Worm (Caenorhabditis elegans): ENCODE results near the gene gpa-17.
"Not testable (repeated sequence)": the region's sequence is repeated elsewhere in the genome, so short reads cannot be mapped to it uniquely, and the experiment has no call there.

The gpa-17 gene

DNA sequence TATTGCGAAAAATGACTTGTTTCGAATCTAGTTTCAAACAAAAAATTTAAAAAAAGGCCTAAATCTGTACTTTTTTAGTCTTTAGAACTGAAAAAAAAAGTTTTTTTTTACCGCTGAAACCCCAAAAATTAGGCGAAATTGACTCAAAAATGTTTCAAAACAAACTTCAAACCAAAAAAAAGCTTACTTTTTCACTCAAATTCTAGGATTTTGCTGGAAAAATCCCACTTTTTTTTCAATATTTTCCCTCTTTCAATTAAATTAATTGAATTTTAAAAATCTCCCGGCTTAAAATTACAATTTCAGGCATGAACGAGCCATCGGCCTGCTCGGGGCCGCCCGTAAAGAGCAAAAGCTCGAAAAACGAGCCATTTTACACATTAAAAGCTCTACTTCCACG, 11.4 kb downstream of the gpa-17 start, which contains the start of gene mdt-19:
mdt-19 (plus strand) TSS at position 301 of the 400 bp plus-strand sequence.
- TF ChIP-seq skn-1 (tag; optimal IDR thresholded peaks at IDR 0.05) (no peak), fkh-10 (GFP tag; optimal IDR thresholded peaks at IDR 0.05) (no peak), nhr-237 (tag; optimal IDR thresholded peaks at IDR 0.05) (no peak), nhr-12 (tag; optimal IDR thresholded peaks at IDR 0.05) (no peak), nhr-25 (tag; optimal IDR thresholded peaks at IDR 0.05) (no peak), nhr-11 (tag; optimal IDR thresholded peaks at IDR 0.05) (no peak), ztf-4 (tag; optimal IDR thresholded peaks at IDR 0.05) (no peak), ceh-82 (tag; optimal IDR thresholded peaks at IDR 0.05) (no peak), snpc-4 (tag; optimal IDR thresholded peaks at IDR 0.05) (no peak), unc-62 (GFP tag; optimal IDR thresholded peaks at IDR 0.05) (no peak), nhr-67 (tag; optimal IDR thresholded peaks at IDR 0.05) (no peak), zag-1 (tag; optimal IDR thresholded peaks at IDR 0.05) (no peak), egl-27 (tag; optimal IDR thresholded peaks at IDR 0.05) (no peak), nhr-28 (tag; optimal IDR thresholded peaks at IDR 0.05) (no peak), fkh-2 (tag; optimal IDR thresholded peaks at IDR 0.05) (no peak), eor-1 (tag; optimal IDR thresholded peaks at IDR 0.05) (no peak), aly-2 (tag; optimal IDR thresholded peaks at IDR 0.05) (no peak), ceh-9 (tag; optimal IDR thresholded peaks at IDR 0.05) (no peak), lin-15B (tag; optimal IDR thresholded peaks at IDR 0.05) (no peak), nhr-23 (tag; optimal IDR thresholded peaks at IDR 0.05) (no peak)

- TF ChIP-seq ama-1 (optimal IDR thresholded peaks at IDR 0.05) (no peak), lsy-12 (tag; optimal IDR thresholded peaks at IDR 0.05) (no peak), nhr-11 (tag; optimal IDR thresholded peaks at IDR 0.05) (no peak), pha-4 (tag; optimal IDR thresholded peaks at IDR 0.05) (no peak), ceh-16 (tag; optimal IDR thresholded peaks at IDR 0.05) (no peak), lin-39 (tag; optimal IDR thresholded peaks at IDR 0.05) (no peak), mml-1 (tag; optimal IDR thresholded peaks at IDR 0.05) (no peak), lin-15B (tag; optimal IDR thresholded peaks at IDR 0.05) (no peak), fkh-10 (GFP tag; optimal IDR thresholded peaks at IDR 0.05) (no peak), zag-1 (tag; optimal IDR thresholded peaks at IDR 0.05) (no peak)
Observed at ce11 chrIII:2598491-2599065, 12.2 kb downstream of the gpa-17 start.

ce11 chrIII:2603671-2604070, 17.3 kb downstream of the gpa-17 start, which contains the start of gene Y71H2B.11:
TSS of gene Y71H2B.11 (plus strand) at chrIII:2603971.
- no peak for TF ChIP-seq pha-4 (tag; optimal IDR thresholded peaks at IDR 0.05)
- no peak for TF ChIP-seq ceh-28 (tag; optimal IDR thresholded peaks at IDR 0.05)
- no peak for TF ChIP-seq ztf-11 (tag; optimal IDR thresholded peaks at IDR 0.05)
- TF ChIP-seq eor-1 (tag; optimal IDR thresholded peaks at IDR 0.05), result no peak
- TF ChIP-seq fos-1 (tag; optimal IDR thresholded peaks at IDR 0.05), result no peak
- no peak for TF ChIP-seq lin-15B (tag; optimal IDR thresholded peaks at IDR 0.05)
- no peak for TF ChIP-seq fkh-10 (GFP tag; optimal IDR thresholded peaks at IDR 0.05)
- no peak for TF ChIP-seq elt-3 (tag; optimal IDR thresholded peaks at IDR 0.05)
- TF ChIP-seq nhr-76 (tag; optimal IDR thresholded peaks at IDR 0.05), result no peak
- no peak for TF ChIP-seq mml-1 (tag; optimal IDR thresholded peaks at IDR 0.05)
- TF ChIP-seq elt-2 (tag; optimal IDR thresholded peaks at IDR 0.05), result no peak
- no peak for TF ChIP-seq ceh-16 (tag; optimal IDR thresholded peaks at IDR 0.05)
- TF ChIP-seq nhr-12 (tag; optimal IDR thresholded peaks at IDR 0.05), result no peak
- TF ChIP-seq ceh-9 (tag; optimal IDR thresholded peaks at IDR 0.05), result no peak
- TF ChIP-seq lsy-12 (tag; optimal IDR thresholded peaks at IDR 0.05), result no peak
- no peak for TF ChIP-seq ZK546.5 (tag; optimal IDR thresholded peaks at IDR 0.05)
- no peak for TF ChIP-seq nhr-23 (tag; optimal IDR thresholded peaks at IDR 0.05)
- no peak for TF ChIP-seq zag-1 (tag; optimal IDR thresholded peaks at IDR 0.05)
- TF ChIP-seq nhr-25 (tag; optimal IDR thresholded peaks at IDR 0.05), result no peak

DNA sequence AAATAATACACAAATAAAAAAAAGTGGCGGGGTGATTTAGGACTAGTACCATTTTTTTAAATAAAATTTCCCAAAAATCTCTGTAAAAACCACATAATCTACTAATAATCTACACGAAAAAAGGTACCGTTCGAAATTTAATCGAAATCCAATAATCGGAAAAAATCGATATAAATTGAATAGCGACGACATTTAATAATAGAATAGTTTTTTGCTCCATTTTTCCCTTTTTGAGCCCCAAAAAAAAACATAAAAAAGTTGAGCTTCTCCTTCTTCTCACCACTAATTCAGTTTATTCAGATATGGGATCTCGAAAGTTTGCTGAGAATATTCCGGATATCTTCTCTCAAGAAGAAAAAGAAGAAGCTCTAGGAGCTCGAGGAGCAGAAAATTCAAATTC, 21.4 kb downstream of the gpa-17 start, which contains the start of gene Y71H2B.5:
Y71H2B.5 (plus strand) TSS at position 301 of the 400 bp plus-strand sequence.
- not testable (repeated sequence) for TF ChIP-seq hmg-11, ceh-16, nhr-23 (tag; optimal IDR thresholded peaks at IDR 0.05)

DNA sequence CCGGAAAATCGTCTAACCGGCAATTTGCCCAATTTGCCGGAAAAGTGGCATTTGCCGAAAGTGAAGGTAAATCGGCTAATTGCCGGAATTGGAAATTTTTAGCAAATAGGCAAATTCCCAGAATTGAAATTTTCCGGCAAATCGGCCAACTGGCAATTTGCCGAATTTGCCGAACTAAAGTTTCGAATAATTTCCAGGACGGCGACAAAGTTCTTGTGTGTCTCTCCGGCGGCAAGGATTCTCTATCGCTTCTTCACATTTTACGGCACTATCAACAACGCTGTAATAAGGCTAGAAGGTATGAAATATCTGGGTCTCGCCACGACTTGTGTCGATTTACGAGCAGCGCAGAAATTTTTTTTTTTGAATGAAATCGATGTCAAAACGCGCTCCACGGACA, 29.9 kb downstream of the gpa-17 start:
- TF ChIP-seq unc-39 (tag; optimal IDR thresholded peaks at IDR 0.05), result no peak
- no peak for TF ChIP-seq nhr-237 (tag; optimal IDR thresholded peaks at IDR 0.05)
- no peak for TF ChIP-seq nhr-11 (tag; optimal IDR thresholded peaks at IDR 0.05)
- no peak for TF ChIP-seq mml-1 (tag; optimal IDR thresholded peaks at IDR 0.05)
- no peak for TF ChIP-seq lin-15B (tag; optimal IDR thresholded peaks at IDR 0.05)
- no peak for TF ChIP-seq egl-5 (tag; optimal IDR thresholded peaks at IDR 0.05)
- no peak for TF ChIP-seq nhr-76 (tag; optimal IDR thresholded peaks at IDR 0.05)

All from whole organism, L3 larva.